Fruit fly (Drosophila melanogaster) whole organism, wandering third instar larva: Measurements from ENCODE around the gene Ctu2.

ENCODE experiments used
- Abd-B ChIP-seq: fragments of >200 bp; optimal IDR thresholded peaks from 2 replicates; lab custom pipeline; 2017; ENCODE audit warnings: missing biosample characterization, missing genetic modification characterization
- CG32264 ChIP-seq: fragments of 200-800 bp; sonication (Bioruptor generic); optimal IDR thresholded peaks from 2 replicates; lab custom pipeline; 2016; ENCODE audit warnings: missing biosample characterization, missing genetic modification characterization
- CG9705 ChIP-seq: fragments of 200-800 bp; sonication (Bioruptor generic); optimal IDR thresholded peaks from 2 replicates; lab custom pipeline; 2018; ENCODE audit warnings: missing biosample characterization, mild to moderate bottlenecking, missing genetic modification characterization
- CrebA ChIP-seq: fragments of 200-800 bp; sonication (Bioruptor generic); optimal IDR thresholded peaks from 2 replicates; lab custom pipeline; 2016; ENCODE audit warnings: missing biosample characterization, mild to moderate bottlenecking, missing genetic modification characterization, borderline replicate concordance
- Dfd ChIP-seq: fragments of >200 bp; optimal IDR thresholded peaks from 2 replicates; lab custom pipeline; 2017; ENCODE audit warnings: missing biosample characterization, missing genetic modification characterization
- GATAd ChIP-seq: sonication (Bioruptor generic); optimal IDR thresholded peaks from 2 replicates; lab custom pipeline; 2016; ENCODE audit warnings: missing biosample characterization, missing genetic modification characterization
- HLH106 ChIP-seq: fragments of 200-800 bp; optimal IDR thresholded peaks from 3 replicates; lab custom pipeline; 2019; ENCODE audit warnings: missing biosample characterization, mild to moderate bottlenecking, missing genetic modification characterization, moderate library complexity
- Hr83 ChIP-seq: fragments of 200-300 bp; sonication (Bioruptor generic); optimal IDR thresholded peaks from 2 replicates; lab custom pipeline; 2016; ENCODE audit warnings: missing biosample characterization, mild to moderate bottlenecking, missing genetic modification characterization, moderate library complexity; ENCODE audit not compliant: poor library complexity, severe bottlenecking
- Jra ChIP-seq: sonication (Bioruptor generic); optimal IDR thresholded peaks from 2 replicates; lab custom pipeline; 2016; ENCODE audit warnings: missing biosample characterization, missing genetic modification characterization
- Mio ChIP-seq: sonication (Bioruptor generic); optimal IDR thresholded peaks from 2 replicates; lab custom pipeline; 2016; ENCODE audit warnings: missing biosample characterization, missing genetic modification characterization
- OdsH ChIP-seq: fragments of 200-800 bp; sonication (Bioruptor generic); optimal IDR thresholded peaks from 2 replicates; lab custom pipeline; 2016; ENCODE audit warnings: missing biosample characterization, mild to moderate bottlenecking, missing genetic modification characterization
- Rel ChIP-seq, 2 experiments: fragments of 200-800 bp; sonication (Bioruptor generic) in 1 of 2; optimal IDR thresholded peaks; 2 replicates in 1 of 2; 3 replicates in 1 of 2; lab custom pipeline; 2016 to 2019; ENCODE audit warnings: mild to moderate bottlenecking in 2 of 2, missing biosample characterization in 2 of 2, missing genetic modification characterization in 2 of 2, moderate library complexity in 1 of 2
- Sp1 ChIP-seq: fragments of 200-800 bp; sonication (Bioruptor generic); optimal IDR thresholded peaks from 3 replicates; lab custom pipeline; 2019; ENCODE audit warnings: missing biosample characterization, mild to moderate bottlenecking, missing genetic modification characterization, moderate library complexity
- Vsx2 ChIP-seq: fragments of 200-300, 225-300 bp; sonication (Bioruptor generic); optimal IDR thresholded peaks from 2 replicates; lab custom pipeline; 2018; ENCODE audit warnings: missing biosample characterization, missing genetic modification characterization; ENCODE audit not compliant: partially characterized antibody
- br ChIP-seq: fragments of 200-800 bp; sonication (Bioruptor generic); optimal IDR thresholded peaks from 2 replicates; lab custom pipeline; 2016; ENCODE audit warnings: missing biosample characterization, missing genetic modification characterization
- brk ChIP-seq: fragments of 200-800 bp; sonication (Bioruptor generic); optimal IDR thresholded peaks from 2 replicates; lab custom pipeline; 2016; ENCODE audit warnings: missing biosample characterization, mild to moderate bottlenecking, missing genetic modification characterization
- dl ChIP-seq, 2 experiments: fragments of 175-275, 200-275 bp in 1 of 2; fragments of 200-275 bp in 1 of 2; sonication (Bioruptor generic); optimal IDR thresholded peaks; lab custom pipeline; 2018; ENCODE audit warnings: mild to moderate bottlenecking in 2 of 2, missing biosample characterization in 2 of 2, missing genetic modification characterization in 2 of 2, moderate library complexity in 2 of 2; ENCODE audit not compliant: partially characterized antibody in 2 of 2, insufficient read depth in 1 of 2
- dmrt93B ChIP-seq: fragments of 200-800 bp; sonication (Bioruptor generic); optimal IDR thresholded peaks from 2 replicates; lab custom pipeline; 2018; ENCODE audit warnings: missing biosample characterization, mild to moderate bottlenecking, missing genetic modification characterization
- ey ChIP-seq: fragments of 200-800 bp; sonication (Bioruptor generic); optimal IDR thresholded peaks from 2 replicates; lab custom pipeline; 2016; ENCODE audit warnings: missing biosample characterization, missing genetic modification characterization
- fru ChIP-seq: fragments of 200-800 bp; sonication (Bioruptor generic); optimal IDR thresholded peaks from 3 replicates; lab custom pipeline; 2016; ENCODE audit warnings: missing biosample characterization, mild to moderate bottlenecking, missing genetic modification characterization
- h ChIP-seq: fragments of 200-800 bp; sonication (Bioruptor generic); optimal IDR thresholded peaks from 3 replicates; lab custom pipeline; 2016; ENCODE audit warnings: missing biosample characterization, mild to moderate bottlenecking, missing genetic modification characterization
- jim ChIP-seq: fragments of 175-275, 200-325 bp; sonication (Bioruptor generic); optimal IDR thresholded peaks from 2 replicates; lab custom pipeline; 2016; ENCODE audit warnings: missing biosample characterization, mild to moderate bottlenecking, missing genetic modification characterization
- psq ChIP-seq: fragments of 200-800 bp; sonication (Bioruptor generic); optimal IDR thresholded peaks from 3 replicates; lab custom pipeline; 2017; ENCODE audit warnings: missing biosample characterization, mild to moderate bottlenecking, missing genetic modification characterization, moderate library complexity
- sage ChIP-seq: fragments of 200-800 bp; sonication (Bioruptor generic); optimal IDR thresholded peaks from 2 replicates; lab custom pipeline; 2016; ENCODE audit warnings: missing biosample characterization, mild to moderate bottlenecking, missing genetic modification characterization
- sv ChIP-seq: fragments of 200-800 bp; sonication (Bioruptor generic); optimal IDR thresholded peaks from 3 replicates; lab custom pipeline; 2016; ENCODE audit warnings: missing biosample characterization, missing genetic modification characterization
- tai ChIP-seq: sonication (Bioruptor generic); optimal IDR thresholded peaks from 2 replicates; lab custom pipeline; 2016; ENCODE audit warnings: missing biosample characterization, missing genetic modification characterization
- usp ChIP-seq: fragments of >200 bp; optimal IDR thresholded peaks from 2 replicates; lab custom pipeline; 2017; ENCODE audit warnings: missing biosample characterization, missing genetic modification characterization
- woc ChIP-seq: sonication (Bioruptor generic); optimal IDR thresholded peaks from 2 replicates; lab custom pipeline; 2016; ENCODE audit warnings: missing biosample characterization, mild to moderate bottlenecking, missing genetic modification characterization

Gene Ctu2

dm6 chr2L:19442627-19443026, 50.4 kb downstream of the Ctu2 start, which contains the start of gene CG10237:
TSS of gene CG10237 (minus strand) at chr2L:19442727.
- TF ChIP-seq CG32264: no peak
- TF ChIP-seq jim (GFP tag; lab: Kevin White, UChicago): no peak
- no peak for TF ChIP-seq tai
- no peak for TF ChIP-seq woc (GFP tag; lab: Kevin White, UChicago)
- TF ChIP-seq Vsx2 (GFP tag; lab: Kevin White, UChicago): no peak
- TF ChIP-seq br: no peak
- TF ChIP-seq dl (GFP tag; optimal IDR thresholded peaks at IDR 0.05; lab: Kevin White, UChicago; ENCODE audit: insufficient read depth in 1 of 2, partially characterized antibody in 2 of 2): no peak
- TF ChIP-seq Rel (GFP tag; optimal IDR thresholded peaks at IDR 0.05; lab: Kevin White, UChicago): no peak
- TF ChIP-seq Rel (tag; optimal IDR thresholded peaks at IDR 0.05; lab: Kevin White, UChicago): no peak
- TF ChIP-seq sv (GFP tag; lab: Kevin White, UChicago): no peak
- no peak for TF ChIP-seq brk (GFP tag; lab: Kevin White, UChicago)
- no peak for TF ChIP-seq HLH106 (tag; lab: Kevin White, UChicago)
- no peak for TF ChIP-seq GATAd (GFP tag; lab: Kevin White, UChicago)
- no peak for TF ChIP-seq Abd-B (GFP tag; lab: Kevin White, UChicago)
- TF ChIP-seq fru: no peak
- TF ChIP-seq Dfd (GFP tag; lab: Kevin White, UChicago): no peak
- TF ChIP-seq, all 38 proteins: peak for 0

DNA sequence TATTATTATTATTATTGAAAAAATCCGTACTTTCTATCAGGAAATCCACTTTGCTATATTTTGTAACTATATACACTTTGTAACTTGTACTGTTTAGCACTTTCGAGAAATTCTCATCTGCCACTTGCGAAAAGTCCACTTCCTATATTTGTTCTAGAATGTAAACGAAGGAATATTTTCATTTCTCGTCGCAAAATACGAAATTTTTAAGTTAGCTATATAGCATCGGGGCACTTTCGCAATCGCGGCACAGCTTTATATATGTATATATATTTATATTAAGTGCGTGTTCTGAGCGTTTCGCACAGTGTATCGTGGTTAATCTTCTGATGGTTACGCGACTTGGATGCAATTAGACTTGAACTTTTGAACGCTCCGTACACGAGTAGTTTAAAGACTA, 51.3 kb downstream of the Ctu2 start, which contains the start of gene RanGAP:
TSS of gene RanGAP (plus strand) at position 169 of the 400 bp plus-strand sequence.
- TF ChIP-seq Sp1 (GFP tag; lab: Kevin White, UChicago) (no peak), Hr83 (GFP tag; lab: Kevin White, UChicago) (no peak), sv (GFP tag; lab: Kevin White, UChicago) (no peak), OdsH (GFP tag; lab: Kevin White, UChicago) (no peak), ey (no peak), usp (GFP tag; lab: Kevin White, UChicago) (no peak), br (no peak), jim (GFP tag; lab: Kevin White, UChicago) (no peak), CrebA (no peak), h (GFP tag; lab: Kevin White, UChicago) (no peak), Jra (no peak), sage (GFP tag; lab: Kevin White, UChicago) (no peak), Mio (no peak), CG9705 (GFP tag; lab: Kevin White, UChicago) (no peak), Dfd (GFP tag; lab: Kevin White, UChicago) (no peak), brk (GFP tag; lab: Kevin White, UChicago) (no peak), dmrt93B (no peak), psq (GFP tag; lab: Kevin White, UChicago) (no peak), woc (GFP tag; lab: Kevin White, UChicago) (no peak), HLH106 (tag; lab: Kevin White, UChicago) (no peak)
